Worm (Caenorhabditis elegans): ENCODE data around the gene Y47D7A.12.

The Y47D7A.12 gene

ce11 chrV:4450523-4451089 lies 21.1 kb upstream of the Y47D7A.12 start, which contains the start of gene rft-2 (continued):
- TF ChIP-seq fkh-2 (tag; optimal IDR thresholded peaks at IDR 0.05) (no peak), fkh-10 (GFP tag; optimal IDR thresholded peaks at IDR 0.05) (no peak), nhr-11 (tag; optimal IDR thresholded peaks at IDR 0.05) (no peak), tbx-2 (tag; optimal IDR thresholded peaks at IDR 0.05) (no peak), lsy-12 (tag; optimal IDR thresholded peaks at IDR 0.05) (no peak), ceh-16 (tag; optimal IDR thresholded peaks at IDR 0.05) (no peak), ama-1 (optimal IDR thresholded peaks at IDR 0.05) (no peak), lin-39 (tag; optimal IDR thresholded peaks at IDR 0.05) (no peak), aly-2 (tag; optimal IDR thresholded peaks at IDR 0.05) (no peak), jun-1 (tag; optimal IDR thresholded peaks at IDR 0.05) (peak; percentile 10), elt-3 (tag; optimal IDR thresholded peaks at IDR 0.05) (no peak), pqm-1 (tag; optimal IDR thresholded peaks at IDR 0.05) (no peak), ztf-11 (tag; optimal IDR thresholded peaks at IDR 0.05) (no peak), elt-1 (tag; optimal IDR thresholded peaks at IDR 0.05) (no peak), ztf-4 (tag; optimal IDR thresholded peaks at IDR 0.05) (no peak), daf-12 (tag; optimal IDR thresholded peaks at IDR 0.05) (no peak)

DNA sequence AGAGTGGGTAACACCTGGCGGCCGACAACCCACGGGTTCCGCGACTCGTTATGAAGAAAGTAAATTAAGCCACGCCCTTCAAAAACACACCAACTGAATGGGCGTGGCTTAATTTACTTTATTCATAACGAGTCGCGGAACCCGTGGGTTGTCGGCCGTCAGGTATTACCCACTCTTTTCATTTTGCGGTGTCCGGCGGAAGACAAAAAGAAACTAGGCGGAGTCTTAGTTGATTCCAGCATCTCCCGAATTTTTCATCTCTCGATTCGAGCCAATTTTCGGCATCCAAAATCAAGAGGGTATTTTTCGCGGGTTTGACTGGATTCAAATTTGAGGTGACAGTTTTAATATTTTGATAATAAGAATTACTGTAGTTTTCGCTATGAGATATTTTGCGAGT lies 18.2 kb upstream of the Y47D7A.12 start:
- TF ChIP-seq nhr-23 (tag; optimal IDR thresholded peaks at IDR 0.05): no peak
- no peak for TF ChIP-seq egl-5 (tag; optimal IDR thresholded peaks at IDR 0.05)
- TF ChIP-seq pha-4 (tag; optimal IDR thresholded peaks at IDR 0.05): no peak
- no peak for TF ChIP-seq tbx-2 (tag; optimal IDR thresholded peaks at IDR 0.05)
- TF ChIP-seq egl-27 (tag; optimal IDR thresholded peaks at IDR 0.05): no peak
- TF ChIP-seq elt-3 (tag; optimal IDR thresholded peaks at IDR 0.05): no peak
- TF ChIP-seq lsy-12 (tag; optimal IDR thresholded peaks at IDR 0.05): no peak
- no peak for TF ChIP-seq nhr-43 (tag; optimal IDR thresholded peaks at IDR 0.05; ENCODE audit: poor library complexity, severe bottlenecking)
- no peak for TF ChIP-seq nhr-237 (tag; optimal IDR thresholded peaks at IDR 0.05)
- no peak for TF ChIP-seq lin-39 (tag; optimal IDR thresholded peaks at IDR 0.05)
- no peak for TF ChIP-seq mml-1 (tag; optimal IDR thresholded peaks at IDR 0.05)
- TF ChIP-seq unc-62 (GFP tag; optimal IDR thresholded peaks at IDR 0.05): no peak

ce11 chrV:4442749-4443381 lies 13.4 kb upstream of the Y47D7A.12 start, which contains the start of gene rft-1:
Gene rft-1 (minus strand): TSS chrV:4443223.
- TF ChIP-seq ZK546.5 (tag; optimal IDR thresholded peaks at IDR 0.05) (no peak), elt-2 (tag; optimal IDR thresholded peaks at IDR 0.05) (peak; percentile 50), pqm-1 (tag; optimal IDR thresholded peaks at IDR 0.05) (peak; percentile 12), egl-27 (tag; optimal IDR thresholded peaks at IDR 0.05) (no peak)

- TF ChIP-seq ceh-28 (tag; optimal IDR thresholded peaks at IDR 0.05) (no peak), nhr-28 (tag; optimal IDR thresholded peaks at IDR 0.05) (no peak), lin-39 (tag; optimal IDR thresholded peaks at IDR 0.05) (no peak), nhr-43 (tag; optimal IDR thresholded peaks at IDR 0.05; ENCODE audit: poor library complexity, severe bottlenecking) (no peak), nhr-25 (tag; optimal IDR thresholded peaks at IDR 0.05) (peak; percentile 43), jun-1 (tag; optimal IDR thresholded peaks at IDR 0.05) (no peak), pqm-1 (tag; optimal IDR thresholded peaks at IDR 0.05) (no peak), ztf-11 (tag; optimal IDR thresholded peaks at IDR 0.05) (no peak)
Observed at ce11 chrV:4437215-4437614, 7.7 kb upstream of the Y47D7A.12 start.

- peak; percentile 31 for TF ChIP-seq nhr-25 (tag; optimal IDR thresholded peaks at IDR 0.05)
- TF ChIP-seq sea-2 (GFP tag; optimal IDR thresholded peaks at IDR 0.05): no peak
Observed at ce11 chrV:4435411-4435981, 6.0 kb upstream of the Y47D7A.12 start, which contains the start of gene Y47D7A.13. Gene Y47D7A.13 (minus strand): TSS chrV:4435927.

- TF ChIP-seq snpc-4 (tag; optimal IDR thresholded peaks at IDR 0.05) (no peak), skn-1 (tag; optimal IDR thresholded peaks at IDR 0.05) (no peak), elt-3 (tag; optimal IDR thresholded peaks at IDR 0.05) (no peak), elt-1 (tag; optimal IDR thresholded peaks at IDR 0.05) (no peak), ceh-9 (tag; optimal IDR thresholded peaks at IDR 0.05) (no peak), nhr-23 (tag; optimal IDR thresholded peaks at IDR 0.05) (no peak), fkh-2 (tag; optimal IDR thresholded peaks at IDR 0.05) (no peak), nfya-1 (tag; optimal IDR thresholded peaks at IDR 0.05; ENCODE audit: insufficient read depth) (no peak)
Observed at ce11 chrV:4432783-4433237, 3.3 kb upstream of the Y47D7A.12 start, which contains the start of gene Y47D7A.15. Gene Y47D7A.15 (minus strand): TSS chrV:4433187.

Data from whole organism, L3 larva.